Worm (Caenorhabditis elegans) whole organism, midembryonic: ENCODE results near the gene sprr-1.

Experiments used
- T22C8.4 ChIP-seq: fragments of 200-800 bp; sonication (Bioruptor generic); IDR thresholded peaks from 2 replicates; pipeline ENCODE4 v1.3.6; 2022; ENCODE audit warnings: missing genetic modification characterization, missing compliant biosample characterization
- cog-1 ChIP-seq: sonication (generic microtip); optimal IDR thresholded peaks from 2 replicates; lab custom pipeline; 2016; ENCODE audit warnings: missing genetic modification characterization, missing compliant biosample characterization
- flt-1 ChIP-seq: fragments of 200-800 bp; sonication (Bioruptor generic); IDR thresholded peaks from 2 replicates; pipeline ENCODE4 v1.3.6; 2022; ENCODE audit warnings: missing genetic modification characterization, missing compliant biosample characterization
- klf-2 ChIP-seq: fragments of 200-800 bp; sonication (Bioruptor generic); conservative IDR thresholded peaks from 2 replicates; pipeline ENCODE4 v1.3.6; 2022; ENCODE audit warnings: missing genetic modification reagents, missing genetic modification characterization, missing compliant biosample characterization
- med-1 ChIP-seq: sonication (generic microtip); optimal IDR thresholded peaks from 2 replicates; lab custom pipeline; 2017; ENCODE audit warnings: missing genetic modification characterization, mild to moderate bottlenecking, missing compliant biosample characterization, antibody characterized with exemption, missing genetic modification reagents; ENCODE audit not compliant: insufficient read depth
- ref-1 ChIP-seq: fragments of 200-800 bp; sonication (Bioruptor generic); conservative IDR thresholded peaks from 2 replicates; pipeline ENCODE4 v1.3.6; 2022; ENCODE audit warnings: missing genetic modification reagents, missing genetic modification characterization, missing compliant biosample characterization
- tab-1 ChIP-seq: fragments of 200-800 bp; sonication (Bioruptor generic); IDR thresholded peaks from 2 replicates; pipeline ENCODE4 v1.3.6; 2022; ENCODE audit warnings: missing genetic modification characterization, missing compliant biosample characterization
- ztf-23 ChIP-seq: fragments of 200-800 bp; sonication (Bioruptor generic); IDR thresholded peaks from 2 replicates; pipeline ENCODE4 v1.3.6; 2022; ENCODE audit warnings: missing genetic modification reagents, missing genetic modification characterization, missing compliant biosample characterization
- ztf-29 ChIP-seq: fragments of 200-800 bp; sonication (Bioruptor generic); IDR thresholded peaks from 2 replicates; pipeline ENCODE4 v1.3.6; 2022; ENCODE audit warnings: missing genetic modification reagents, missing genetic modification characterization, missing compliant biosample characterization

The sprr-1 gene

DNA sequence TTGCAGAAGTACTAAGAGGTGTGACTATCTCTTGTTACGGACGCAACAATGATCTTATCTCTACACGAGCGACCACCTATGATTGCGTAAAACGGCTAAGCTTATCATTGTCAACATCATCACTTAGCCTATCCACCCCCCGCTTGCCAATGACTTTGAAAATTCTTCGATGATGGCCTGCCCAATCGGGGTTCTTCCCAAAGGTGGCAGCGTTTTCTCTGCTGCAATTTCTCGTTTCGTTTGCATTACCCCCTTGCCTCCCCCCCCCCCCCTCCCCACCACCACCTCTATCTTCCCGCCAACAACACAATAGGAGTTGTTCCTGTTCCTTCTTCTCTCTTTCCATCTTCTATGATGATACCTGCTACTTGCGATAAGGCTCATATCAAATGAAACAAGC, 21.1 kb downstream of the sprr-1 start:
- peak; percentile 40; the same call in 1 of the 2 replicates for TF ChIP-seq ztf-23 (GFP tag; lab: Robert Waterston, UW)
- no peak for TF ChIP-seq med-1 (GFP tag; lab: Kevin White, UChicago)

DNA sequence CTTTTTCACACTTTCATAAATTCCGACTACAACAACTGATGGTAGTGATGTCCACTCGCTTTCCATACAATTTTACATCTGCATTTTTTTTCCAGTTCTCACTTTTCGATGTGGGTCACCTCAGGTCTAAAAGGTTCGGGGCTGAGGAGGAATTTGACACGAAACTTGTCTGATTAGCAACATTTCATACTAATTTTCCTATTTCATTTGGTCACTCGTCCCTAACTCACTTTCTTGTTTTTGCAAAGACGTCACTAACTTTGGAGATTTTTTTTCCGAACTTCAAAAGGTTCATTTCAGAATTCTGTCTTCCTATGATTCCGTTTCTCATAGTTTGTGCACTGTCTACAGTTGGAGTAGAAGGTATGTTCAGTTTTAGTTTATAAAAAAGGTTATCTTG, 21.7 kb downstream of the sprr-1 start, which contains the start of gene H13N06.2:
Gene H13N06.2 (plus strand): TSS at position 301 of the 400 bp plus-strand sequence.
- TF ChIP-seq T22C8.4 = no peak
- no peak for TF ChIP-seq cog-1 (tag; lab: Kevin White, UChicago)
- no peak for TF ChIP-seq ztf-23 (GFP tag; lab: Robert Waterston, UW)

DNA sequence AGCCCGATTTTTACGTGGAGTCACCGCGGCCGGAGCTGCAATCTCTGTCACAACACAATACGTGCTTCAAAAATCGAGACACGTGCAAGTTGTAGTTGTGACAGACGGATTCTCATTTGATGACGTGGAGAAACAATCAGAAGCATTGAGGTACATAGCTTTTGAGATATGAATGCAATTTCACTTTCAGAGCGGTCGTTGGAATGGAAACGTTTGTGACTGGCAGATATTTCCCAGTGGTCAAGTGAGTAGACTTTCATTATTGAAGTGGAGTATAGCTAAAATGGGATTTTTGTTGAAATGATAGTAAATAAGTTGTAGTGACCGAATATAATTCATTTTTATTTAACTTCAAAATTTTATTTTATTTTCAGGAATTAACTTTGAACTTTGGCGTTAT, 25.0 kb downstream of the sprr-1 start:
- TF ChIP-seq flt-1 (GFP tag; lab: Robert Waterston, UW) (no peak), ref-1 (GFP tag; lab: Robert Waterston, UW) (no peak), med-1 (GFP tag; lab: Kevin White, UChicago) (no peak), tab-1 (no peak), klf-2 (GFP tag; lab: Robert Waterston, UW) (no peak), ztf-29 (GFP tag; lab: Robert Waterston, UW) (no peak), T22C8.4 (no peak), ztf-23 (GFP tag; lab: Robert Waterston, UW) (no peak), cog-1 (tag; lab: Kevin White, UChicago) (no peak)

DNA sequence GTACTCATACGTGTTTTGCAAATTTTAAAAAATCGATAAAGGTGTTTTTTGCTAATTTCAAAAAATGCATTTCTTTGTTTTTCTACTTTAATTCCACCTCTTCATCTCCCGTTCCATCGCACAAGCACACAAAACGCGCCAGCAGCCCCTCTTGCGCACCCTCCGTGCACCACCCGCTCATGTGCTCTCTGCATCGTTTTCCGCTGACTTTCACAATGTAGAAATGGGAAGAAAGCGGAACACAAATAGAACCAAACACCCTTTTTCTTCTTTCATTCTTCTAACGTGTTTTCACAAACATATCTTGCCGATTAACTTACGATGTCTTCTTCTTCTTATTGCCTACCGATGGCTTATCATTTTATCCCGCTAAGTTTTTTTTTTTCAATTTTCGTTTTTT, 26.7 kb downstream of the sprr-1 start:
- peak; percentile 75 for TF ChIP-seq ztf-23 (GFP tag; lab: Robert Waterston, UW)
- TF ChIP-seq klf-2 (GFP tag; lab: Robert Waterston, UW) = no peak
- peak; percentile 77 for TF ChIP-seq flt-1 (GFP tag; lab: Robert Waterston, UW)
- TF ChIP-seq ztf-29 (GFP tag; lab: Robert Waterston, UW) = no peak
- TF ChIP-seq ref-1 (GFP tag; lab: Robert Waterston, UW) = no peak
- peak; percentile 40; the same call in 1 of the 2 replicates for TF ChIP-seq T22C8.4
- TF ChIP-seq cog-1 (tag; lab: Kevin White, UChicago) = peak; percentile 41
- peak; percentile 74; the same call in 1 of the 2 replicates for TF ChIP-seq tab-1
- TF ChIP-seq med-1 (GFP tag; lab: Kevin White, UChicago) = peak; percentile 32

ce11 chrX:15493322-15493721, 27.2 kb downstream of the sprr-1 start, which contains the start of gene gob-1:
gob-1 (plus strand) TSS chrX:15493602.
- TF ChIP-seq ztf-29 (GFP tag; lab: Robert Waterston, UW) = no peak
- peak; percentile 69 for TF ChIP-seq T22C8.4
- TF ChIP-seq tab-1 = no peak
- no peak for TF ChIP-seq cog-1 (tag; lab: Kevin White, UChicago)

- TF ChIP-seq ztf-29 (GFP tag; lab: Robert Waterston, UW) (no peak), med-1 (GFP tag; lab: Kevin White, UChicago) (no peak), ztf-23 (GFP tag; lab: Robert Waterston, UW) (no peak), klf-2 (GFP tag; lab: Robert Waterston, UW) (no peak), flt-1 (GFP tag; lab: Robert Waterston, UW) (no peak), cog-1 (tag; lab: Kevin White, UChicago) (no peak), T22C8.4 (no peak), ref-1 (GFP tag; lab: Robert Waterston, UW) (no peak), tab-1 (no peak)
These were observed 28.1 kb downstream of the sprr-1 start for ce11 chrX:15494154-15494553.

ce11 chrX:15496927-15497605, 31.0 kb downstream of the sprr-1 start, which contains the start of gene suox-1:
suox-1 (plus strand) TSS chrX:15497555.
- TF ChIP-seq tab-1 = no peak
- no peak for TF ChIP-seq flt-1 (GFP tag; lab: Robert Waterston, UW)

DNA sequence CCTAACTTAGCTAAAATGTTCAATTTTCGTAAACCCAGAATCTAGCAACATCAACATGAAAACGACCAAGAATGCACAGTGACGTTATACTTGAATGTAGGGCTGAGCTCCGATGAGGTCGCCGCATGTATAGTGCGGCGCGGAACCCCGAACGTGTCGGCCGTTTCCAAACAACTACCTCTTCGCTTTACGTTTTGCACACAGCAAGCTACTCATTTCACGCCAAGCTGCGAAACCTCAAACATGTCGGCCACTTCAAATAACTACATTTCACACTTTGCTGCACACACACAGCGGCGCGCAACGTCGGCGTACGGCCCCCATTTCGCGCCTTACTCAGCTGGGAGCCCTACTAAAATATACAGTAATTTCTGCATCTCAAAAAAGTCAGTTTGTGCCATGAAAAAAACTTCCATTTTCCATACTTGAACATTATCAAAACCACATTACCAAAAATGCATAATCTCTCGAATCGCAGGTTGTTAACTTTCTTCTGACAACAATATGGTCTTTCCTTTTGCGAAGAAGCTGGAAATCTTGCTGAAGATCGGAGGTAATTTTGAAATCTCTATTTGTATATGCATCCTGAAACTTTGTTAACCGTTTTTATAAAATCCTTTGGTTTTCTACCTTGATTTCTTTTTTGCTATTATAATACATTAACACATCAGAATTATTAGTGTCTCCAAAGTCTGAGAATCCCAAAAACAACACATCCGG, 36.5 kb downstream of the sprr-1 start, which contains the start of gene H13N06.7:
Gene H13N06.7 (plus strand): TSS at position 670 of the 720 bp plus-strand sequence.
- TF ChIP-seq ref-1 (GFP tag; lab: Robert Waterston, UW) = no peak

DNA sequence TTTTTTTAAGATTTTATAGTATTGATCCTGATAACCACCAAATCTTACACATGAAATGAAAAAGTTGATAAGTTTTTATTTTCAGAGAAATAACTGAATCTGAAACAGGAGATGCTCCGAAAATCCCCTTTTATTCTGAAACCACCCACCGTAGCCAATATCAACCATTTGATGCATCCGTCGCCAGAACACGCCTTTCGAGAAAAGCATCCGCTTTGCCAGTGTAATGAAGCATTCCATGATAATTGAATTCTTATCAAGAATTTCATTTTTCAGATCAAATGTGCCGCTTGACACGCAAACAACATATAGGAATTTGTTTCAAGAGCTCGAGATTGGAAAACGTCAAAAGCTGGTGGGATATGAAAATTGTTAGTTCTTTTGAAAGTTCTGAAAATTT, 38.7 kb downstream of the sprr-1 start, which contains the start of gene tbh-1:
Gene tbh-1 (minus strand): TSS at position 101 of the 400 bp plus-strand sequence.
- TF ChIP-seq tab-1 (no peak), med-1 (GFP tag; lab: Kevin White, UChicago) (no peak), T22C8.4 (no peak), flt-1 (GFP tag; lab: Robert Waterston, UW) (no peak), klf-2 (GFP tag; lab: Robert Waterston, UW) (no peak), cog-1 (tag; lab: Kevin White, UChicago) (no peak), ztf-23 (GFP tag; lab: Robert Waterston, UW) (no peak), ztf-29 (GFP tag; lab: Robert Waterston, UW) (no peak), ref-1 (GFP tag; lab: Robert Waterston, UW) (no peak)

DNA sequence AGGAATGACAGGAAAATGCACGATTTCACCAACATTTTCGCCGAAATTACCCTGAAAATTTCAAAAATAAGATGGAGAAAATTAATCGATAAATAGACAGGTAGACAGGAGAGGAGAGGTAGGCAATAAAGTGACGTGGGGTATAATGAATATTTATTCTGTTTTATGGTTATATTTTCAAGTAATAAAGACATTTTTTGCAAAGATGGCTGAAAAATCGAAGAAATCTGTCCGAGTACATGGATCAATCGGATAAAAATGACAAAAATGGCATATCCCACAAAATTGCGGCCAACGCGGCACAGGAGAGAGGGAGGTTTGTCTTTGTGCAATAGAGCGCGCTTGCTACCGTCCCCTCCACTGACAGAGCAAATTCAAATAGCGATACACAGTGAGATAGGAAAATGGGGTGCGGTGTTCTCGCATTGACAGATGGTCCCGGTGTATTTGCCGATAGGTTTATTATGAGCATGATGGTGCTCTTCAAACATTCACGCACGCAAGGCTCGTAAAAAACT, 41.8 kb downstream of the sprr-1 start, which contains the start of gene zipt-7.2:
Gene zipt-7.2 (minus strand): TSS at position 51 of the 518 bp plus-strand sequence.
- peak; percentile 7 for TF ChIP-seq cog-1 (tag; lab: Kevin White, UChicago)
- TF ChIP-seq flt-1 (GFP tag; lab: Robert Waterston, UW) = peak; percentile 54; the same call in 1 of the 2 replicates
- no peak for TF ChIP-seq ref-1 (GFP tag; lab: Robert Waterston, UW)
